Worm (Caenorhabditis elegans) whole organism, dauer: Measurements from ENCODE around the gene gldi-7.

Experiments used
- unc-62 ChIP-seq: sonication (generic microtip); optimal IDR thresholded peaks from 2 replicates; lab custom pipeline; 2017; ENCODE audit warnings: missing biosample characterization, missing genetic modification reagents, missing genetic modification characterization

gldi-7 gene

DNA sequence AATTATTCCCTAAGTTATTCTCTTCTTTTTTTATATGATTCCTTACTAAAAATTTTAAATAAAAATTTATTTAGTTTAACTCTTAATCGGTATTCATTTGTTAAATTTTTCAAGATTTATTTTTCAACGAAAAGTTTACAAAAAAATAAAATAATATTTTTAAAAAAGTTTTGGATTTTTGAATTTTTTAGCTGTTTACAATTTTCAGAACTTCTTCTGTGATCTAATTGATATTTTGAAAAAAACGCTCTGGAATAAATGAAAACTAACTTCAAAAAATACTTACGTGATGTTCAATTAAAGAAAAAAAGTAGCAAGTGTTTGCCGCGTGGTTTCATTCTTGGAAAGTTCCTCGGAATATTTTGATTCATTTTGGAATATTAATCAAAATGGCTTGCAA lies 14.3 kb upstream of the gldi-7 start, which contains the start of gene decr-1.2:
decr-1.2 (plus strand) TSS at position 301 of the 400 bp plus-strand sequence.
- no peak for TF ChIP-seq unc-62 (GFP tag; lab: Kevin White, UChicago)

ce11 chrII:8540412-8540811 lies 9.4 kb upstream of the gldi-7 start, which contains the start of gene pqn-73:
pqn-73 (plus strand) TSS chrII:8540712.
- TF ChIP-seq unc-62 (GFP tag; lab: Kevin White, UChicago) = no peak

- TF ChIP-seq unc-62 (GFP tag; lab: Kevin White, UChicago) = no peak
These were observed 5.0 kb upstream of the gldi-7 start, which contains the start of gene W01C9.2 for ce11 chrII:8536060-8536459. W01C9.2 (plus strand) TSS chrII:8536360.

ce11 chrII:8532015-8532414 lies 993 bp upstream of the gldi-7 start:
- no peak for TF ChIP-seq unc-62 (GFP tag; lab: Kevin White, UChicago)

DNA sequence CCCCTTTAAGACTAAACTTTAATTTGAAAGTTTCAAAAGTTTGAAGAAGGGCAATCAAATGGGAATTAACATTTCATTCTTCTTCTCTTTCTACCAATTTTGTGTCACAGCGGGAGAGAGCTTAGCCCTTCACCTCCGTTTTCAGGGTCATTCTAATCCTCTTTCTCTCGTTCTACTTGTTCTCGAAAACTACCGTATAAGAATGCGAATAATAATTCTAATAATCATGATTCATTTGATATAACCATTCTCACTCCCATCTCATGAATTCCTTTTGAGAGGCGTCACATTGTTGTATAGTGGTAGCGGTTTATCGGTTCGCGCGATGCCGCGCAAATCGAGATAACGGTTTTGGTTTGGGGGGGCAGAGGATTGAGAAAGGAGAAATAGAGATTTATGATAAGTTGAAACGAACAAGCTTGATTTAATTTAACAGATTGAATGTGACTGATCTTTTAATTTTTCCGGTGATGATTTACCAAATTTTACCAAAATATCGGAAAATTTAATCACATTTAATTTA lies 1.8 kb downstream of the gldi-7 start:
- no peak for TF ChIP-seq unc-62 (GFP tag; lab: Kevin White, UChicago)

DNA sequence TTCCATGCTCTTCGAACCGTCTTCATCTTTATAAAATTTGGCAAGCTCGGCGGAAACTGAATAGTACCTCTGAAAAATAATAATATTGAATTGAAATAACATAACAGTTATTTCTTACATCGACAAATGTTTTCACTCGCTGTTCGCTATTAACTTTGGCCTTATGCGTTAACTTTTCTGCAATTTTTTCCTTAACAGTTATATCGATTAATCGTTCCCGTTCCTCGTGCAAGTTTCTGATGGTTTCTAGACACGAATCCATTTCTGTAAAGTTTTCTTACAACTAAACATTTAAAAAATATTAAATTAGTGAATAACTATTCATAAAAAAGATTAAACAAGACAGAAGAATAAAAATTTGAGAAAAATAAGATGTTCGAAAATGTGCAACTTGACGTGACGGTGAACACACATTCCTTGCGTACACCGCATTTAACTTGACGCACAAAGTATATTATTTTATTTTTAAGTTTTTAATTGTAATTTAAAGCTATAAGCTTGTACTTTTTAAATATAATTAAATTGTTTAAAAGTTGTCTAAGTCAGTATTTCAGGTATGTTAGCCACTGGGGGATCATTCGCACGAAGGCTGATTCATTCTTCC lies 5.8 kb downstream of the gldi-7 start, which contains the start of the genes prp-9 and mrps-18B:
prp-9 (minus strand) TSS at position 264 of the 604 bp plus-strand sequence.
mrps-18B (plus strand) TSS at position 549 of the 604 bp plus-strand sequence.
- TF ChIP-seq unc-62 (GFP tag; lab: Kevin White, UChicago) = no peak

ce11 chrII:8520625-8521024 lies 10.4 kb downstream of the gldi-7 start, which contains the start of gene cht-2:
cht-2 (plus strand) TSS chrII:8520925.
- no peak for TF ChIP-seq unc-62 (GFP tag; lab: Kevin White, UChicago)

DNA sequence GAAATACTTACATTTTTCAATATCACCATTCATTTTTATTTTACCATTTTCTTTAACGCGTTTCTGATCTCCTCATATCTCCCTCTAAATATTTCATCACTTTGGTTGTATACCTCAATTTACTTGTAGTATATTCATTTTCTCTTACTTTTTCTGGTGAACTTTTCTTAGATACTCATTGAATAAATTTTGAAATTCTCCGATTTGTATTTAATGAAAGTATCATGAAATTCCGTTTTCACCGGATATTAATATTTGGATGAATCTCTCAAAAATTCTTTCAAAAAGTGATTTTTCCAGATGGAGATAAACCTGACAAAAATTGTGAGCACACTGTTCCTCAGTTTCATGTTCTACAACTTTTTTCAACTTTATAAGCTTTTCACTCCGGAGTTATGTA lies 12.8 kb downstream of the gldi-7 start, which contains the start of gene T13H5.8:
T13H5.8 (plus strand) TSS at position 301 of the 400 bp plus-strand sequence.
- TF ChIP-seq unc-62 (GFP tag; lab: Kevin White, UChicago) = no peak

DNA sequence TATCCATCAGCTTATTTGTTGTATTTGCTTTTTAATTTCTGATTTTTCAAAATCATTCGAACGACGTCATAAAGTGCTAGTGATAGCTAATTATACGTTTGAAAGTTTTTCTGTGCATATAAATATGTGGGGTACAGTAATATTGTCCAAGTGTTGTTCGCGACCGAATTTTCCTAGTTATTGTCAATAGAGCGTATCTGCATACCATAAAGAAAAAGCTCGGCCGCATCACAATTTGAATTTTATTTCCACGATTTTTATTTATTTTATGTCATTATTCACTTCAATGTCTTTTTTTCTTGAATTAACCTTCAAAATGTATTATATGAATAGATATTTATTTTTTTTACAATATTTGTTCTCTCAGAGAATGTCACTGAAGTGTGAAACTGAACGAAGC lies 14.2 kb downstream of the gldi-7 start, which contains the start of gene rnh-2:
rnh-2 (plus strand) TSS at position 368 of the 400 bp plus-strand sequence.
- TF ChIP-seq unc-62 (GFP tag; lab: Kevin White, UChicago) = no peak

DNA sequence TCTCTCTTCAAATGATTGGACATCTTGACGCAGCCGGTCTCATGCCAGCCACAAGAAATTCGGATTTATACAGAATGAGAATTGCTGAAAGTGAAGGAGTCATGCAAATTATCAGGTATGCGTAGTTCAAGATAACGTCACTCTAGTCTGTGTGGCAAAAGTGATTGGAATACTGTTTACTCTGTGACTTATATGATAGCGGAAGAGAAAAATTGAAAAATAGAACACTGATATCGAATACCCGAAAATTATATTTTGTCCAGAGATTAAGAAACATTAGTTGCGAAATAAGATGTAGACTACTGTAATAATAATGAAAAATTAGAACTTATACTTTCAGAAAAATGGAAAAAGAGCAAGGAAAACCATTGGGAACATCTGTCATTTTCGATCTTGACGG lies 15.5 kb downstream of the gldi-7 start:
- TF ChIP-seq unc-62 (GFP tag; lab: Kevin White, UChicago) = no peak

ce11 chrII:8514729-8515128 lies 16.3 kb downstream of the gldi-7 start, which contains the start of gene ctg-2:
ctg-2 (plus strand) TSS chrII:8515054.
- no peak for TF ChIP-seq unc-62 (GFP tag; lab: Kevin White, UChicago)

DNA sequence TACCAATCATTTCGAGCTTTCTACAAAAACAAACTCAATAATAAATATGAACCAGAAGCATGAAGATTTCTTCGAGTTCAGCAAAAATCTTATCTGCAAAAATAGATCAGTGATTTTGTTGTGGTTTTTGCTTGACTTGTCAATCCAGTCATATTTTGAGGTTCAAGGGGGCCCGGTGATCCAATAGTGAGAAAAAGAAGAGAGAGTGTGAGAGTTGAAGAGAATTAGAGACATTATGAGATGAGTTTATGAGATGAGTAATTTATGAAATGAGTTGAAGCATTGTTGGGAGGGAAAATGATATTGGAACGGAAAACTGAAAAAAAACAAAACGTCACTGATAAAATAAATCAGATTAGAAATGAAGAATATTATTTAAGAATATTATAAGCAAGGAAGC lies 22.1 kb downstream of the gldi-7 start, which contains the start of gene T13H5.1:
T13H5.1 (minus strand) TSS at position 101 of the 400 bp plus-strand sequence.
- no peak for TF ChIP-seq unc-62 (GFP tag; lab: Kevin White, UChicago)

DNA sequence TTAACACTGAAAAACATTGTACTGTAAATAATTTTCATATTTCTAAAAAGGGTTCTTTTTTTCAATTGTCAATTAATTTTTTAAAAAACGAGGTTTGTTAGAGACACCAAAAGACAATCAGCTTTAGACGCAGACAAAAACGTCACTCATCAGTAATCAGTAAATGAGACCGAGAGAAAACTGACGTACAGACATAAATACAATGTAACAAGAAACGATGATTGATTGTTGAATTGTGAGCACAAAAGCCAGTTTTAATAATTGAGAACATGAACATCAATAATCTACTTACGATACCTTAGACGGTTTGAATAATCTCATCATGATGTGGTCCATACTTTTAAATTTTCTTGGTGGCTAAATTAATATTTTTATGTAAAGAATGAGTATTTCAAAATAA lies 24.3 kb downstream of the gldi-7 start:
- no peak for TF ChIP-seq unc-62 (GFP tag; lab: Kevin White, UChicago)

DNA sequence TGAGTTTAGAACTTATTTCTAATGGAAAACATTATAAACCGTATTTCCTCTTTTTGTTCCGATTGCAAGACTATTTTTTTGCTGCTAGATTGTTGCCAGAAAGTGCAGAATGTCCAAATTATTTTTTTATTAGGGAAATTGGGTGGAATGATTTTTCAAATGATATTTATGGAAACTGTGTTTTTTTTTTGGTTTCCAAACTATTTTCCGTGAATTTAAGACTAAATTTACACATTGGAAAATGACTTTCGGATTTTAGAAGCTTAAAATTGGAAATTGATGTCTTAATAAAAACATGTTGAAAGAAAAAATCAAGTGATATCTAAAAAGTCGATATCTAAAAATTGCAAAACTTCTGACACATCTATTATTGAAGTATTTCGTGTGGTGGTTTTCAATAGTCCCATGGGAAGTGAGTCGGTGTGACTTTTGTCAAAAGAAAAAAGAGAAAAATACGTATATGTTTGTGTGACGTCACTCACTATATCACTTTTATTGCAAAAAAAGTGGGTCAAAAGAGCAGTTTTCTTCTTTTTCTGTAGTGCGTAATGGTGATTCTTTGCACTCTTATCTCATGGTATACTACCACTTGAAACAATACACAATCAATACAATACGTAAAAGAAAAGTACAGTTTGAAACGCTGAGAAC lies 26.8 kb downstream of the gldi-7 start:
- no peak for TF ChIP-seq unc-62 (GFP tag; lab: Kevin White, UChicago)

DNA sequence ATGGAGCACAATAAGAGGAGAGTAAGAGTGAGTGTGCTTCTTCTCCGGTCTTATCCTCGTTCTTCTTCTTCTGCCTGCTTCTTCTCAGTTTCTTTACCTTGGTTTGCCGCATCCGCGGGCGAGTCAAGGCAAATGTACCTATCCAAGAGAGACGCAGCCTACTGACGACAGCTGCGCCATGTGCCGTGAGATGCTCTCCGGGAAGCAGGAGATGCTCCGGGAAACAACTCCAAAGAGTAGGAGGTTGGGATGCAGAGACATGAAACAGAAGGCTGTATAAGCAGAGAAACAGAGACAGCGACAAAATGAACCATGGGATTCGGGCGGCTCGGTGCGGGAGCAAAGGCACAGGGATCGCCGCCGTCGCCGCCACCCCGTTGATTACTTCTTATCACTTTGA lies 32.0 kb downstream of the gldi-7 start:
- TF ChIP-seq unc-62 (GFP tag; lab: Kevin White, UChicago) = no peak

- TF ChIP-seq unc-62 (GFP tag; lab: Kevin White, UChicago) = no peak
These were observed 32.8 kb downstream of the gldi-7 start for ce11 chrII:8498173-8498572.
